Worm (Caenorhabditis elegans) whole organism, L4 larva: ENCODE measurements around the gene srx-48.
A peak's percentile ranks its signal among the peaks of the same experiment; 100 is the strongest.

ENCODE experiments used
- F26F4.8 ChIP-seq: fragments of 200-800 bp; sonication (Bioruptor generic); conservative IDR thresholded peaks from 2 replicates; pipeline ENCODE4 v1.3.6; 2022; ENCODE audit warnings: missing genetic modification characterization, missing compliant biosample characterization
- F37D6.2 ChIP-seq: sonication (generic microtip); optimal IDR thresholded peaks from 2 replicates; lab custom pipeline; 2016; ENCODE audit warnings: mild to moderate bottlenecking, missing genetic modification characterization, missing compliant biosample characterization
- R02D3.7 ChIP-seq: fragments of 150-350 bp; sonication (generic microtip); optimal IDR thresholded peaks from 3 replicates; lab custom pipeline; 2014; ENCODE audit warnings: missing biosample characterization, missing genetic modification characterization
- Y48G9A.11 ChIP-seq: fragments of 200-800 bp; sonication (Bioruptor generic); IDR thresholded peaks from 2 replicates; pipeline ENCODE4 v1.3.6; 2022; ENCODE audit warnings: missing genetic modification reagents, missing genetic modification characterization, missing compliant biosample characterization
- arid-1 ChIP-seq: fragments of 200-800 bp; sonication (Bioruptor generic); conservative IDR thresholded peaks from 2 replicates; pipeline ENCODE4 v1.3.6; 2022; ENCODE audit warnings: missing genetic modification reagents, missing genetic modification characterization, missing compliant biosample characterization
- ceh-20 ChIP-seq: fragments of 200-800 bp; sonication (Bioruptor generic); IDR thresholded peaks from 2 replicates; pipeline ENCODE4 v1.3.6; 2022; ENCODE audit warnings: missing genetic modification reagents, missing genetic modification characterization, missing compliant biosample characterization
- ceh-32 ChIP-seq: sonication (generic microtip); optimal IDR thresholded peaks from 2 replicates; lab custom pipeline; 2016; ENCODE audit warnings: mild to moderate bottlenecking, missing genetic modification characterization, missing compliant biosample characterization; ENCODE audit not compliant: poor library complexity
- daf-16 ChIP-seq, 3 experiments: sonication (generic microtip); optimal IDR thresholded peaks; 2 replicates each; lab custom pipeline; 2016 to 2017; ENCODE audit warnings: missing genetic modification characterization in 3 of 3, missing genetic modification reagents in 3 of 3, mild to moderate bottlenecking in 2 of 3, missing compliant biosample characterization in 2 of 3, missing biosample characterization in 1 of 3, moderate library complexity in 1 of 3
- daf-19 ChIP-seq: fragments of 200-800 bp; sonication (Bioruptor generic); conservative IDR thresholded peaks from 2 replicates; pipeline ENCODE4 v1.3.6; 2022; ENCODE audit warnings: missing genetic modification characterization, missing compliant biosample characterization
- dpl-1 ChIP-seq: fragments of 150-350 bp; optimal IDR thresholded peaks from 2 replicates; lab custom pipeline; 2014; ENCODE audit warnings: missing biosample characterization, missing genetic modification reagents, missing genetic modification characterization
- duxl-1 ChIP-seq: sonication (generic microtip); optimal IDR thresholded peaks from 2 replicates; lab custom pipeline; 2016; ENCODE audit warnings: mild to moderate bottlenecking, missing genetic modification characterization, moderate library complexity, missing compliant biosample characterization; ENCODE audit not compliant: poor library complexity
- egl-43 ChIP-seq: fragments of 200-800 bp; sonication (Bioruptor generic); IDR thresholded peaks from 2 replicates; pipeline ENCODE4 v1.3.6; 2022; ENCODE audit warnings: missing genetic modification reagents, missing genetic modification characterization, missing compliant biosample characterization
- hlh-11 ChIP-seq: fragments of 200-800 bp; sonication (Bioruptor generic); optimal IDR thresholded peaks from 2 replicates; lab custom pipeline; 2018; ENCODE audit warnings: mild to moderate bottlenecking, missing genetic modification characterization, missing compliant biosample characterization
- hlh-30 ChIP-seq: sonication (generic microtip); optimal IDR thresholded peaks from 2 replicates; lab custom pipeline; 2017; ENCODE audit warnings: antibody characterized with exemption, mild to moderate bottlenecking, missing genetic modification characterization, missing compliant biosample characterization; ENCODE audit not compliant: insufficient read depth
- hmg-1.1 ChIP-seq: fragments of 200-800 bp; sonication (Bioruptor generic); IDR thresholded peaks from 2 replicates; pipeline ENCODE4 v1.3.6; 2022; ENCODE audit warnings: missing genetic modification reagents, missing genetic modification characterization, missing compliant biosample characterization
- lim-7 ChIP-seq: fragments of 200-800 bp; sonication (Bioruptor generic); IDR thresholded peaks from 2 replicates; pipeline ENCODE4 v1.3.6; 2022; ENCODE audit warnings: missing genetic modification characterization, missing compliant biosample characterization
- lin-38 ChIP-seq: fragments of 200-800 bp; sonication (Bioruptor generic); IDR thresholded peaks from 2 replicates; pipeline ENCODE4 v1.3.6; 2022; ENCODE audit warnings: missing genetic modification reagents, missing genetic modification characterization, missing compliant biosample characterization
- lir-3 ChIP-seq: sonication (generic microtip); optimal IDR thresholded peaks from 2 replicates; lab custom pipeline; 2016; ENCODE audit warnings: mild to moderate bottlenecking, missing genetic modification characterization, missing compliant biosample characterization
- madf-9 ChIP-seq: fragments of 200-800 bp; sonication (Bioruptor generic); conservative IDR thresholded peaks from 2 replicates; pipeline ENCODE4 v1.3.6; 2022; ENCODE audit warnings: missing genetic modification reagents, missing genetic modification characterization, missing compliant biosample characterization
- mdt-29 ChIP-seq: fragments of 200-800 bp; sonication (Bioruptor generic); IDR thresholded peaks from 2 replicates; pipeline ENCODE4 v1.3.6; 2022; ENCODE audit warnings: missing genetic modification reagents, missing genetic modification characterization, missing compliant biosample characterization
- mep-1 ChIP-seq: fragments of 150-350 bp; sonication (generic microtip); optimal IDR thresholded peaks from 3 replicates; lab custom pipeline; 2014; ENCODE audit warnings: missing biosample characterization, missing genetic modification characterization
- mes-2 ChIP-seq: sonication (generic microtip); optimal IDR thresholded peaks from 2 replicates; lab custom pipeline; 2016; ENCODE audit warnings: missing genotype, mild to moderate bottlenecking, missing genetic modification characterization, missing compliant biosample characterization; ENCODE audit not compliant: poor library complexity, severe bottlenecking
- mxl-2 ChIP-seq: fragments of 200-800 bp; sonication (Bioruptor generic); conservative IDR thresholded peaks from 2 replicates; pipeline ENCODE4 v1.3.6; 2022; ENCODE audit warnings: missing genetic modification reagents, missing genetic modification characterization, missing compliant biosample characterization
- mxl-3 ChIP-seq: fragments of 200-800 bp; sonication (Bioruptor generic); optimal IDR thresholded peaks from 2 replicates; lab custom pipeline; 2018; ENCODE audit warnings: mild to moderate bottlenecking, missing genetic modification characterization, missing compliant biosample characterization
- nhr-10 ChIP-seq: fragments of 150-350 bp; optimal IDR thresholded peaks from 2 replicates; lab custom pipeline; 2014; ENCODE audit warnings: missing biosample characterization, missing genetic modification characterization
- nhr-11 ChIP-seq: fragments of 150-350 bp; optimal IDR thresholded peaks from 2 replicates; lab custom pipeline; 2014; ENCODE audit warnings: missing biosample characterization, missing genetic modification characterization
- nhr-28 ChIP-seq: fragments of 150-350 bp; optimal IDR thresholded peaks from 2 replicates; lab custom pipeline; 2014; ENCODE audit warnings: missing biosample characterization, missing genetic modification characterization
- pha-4 ChIP-seq, 2 experiments: fragments of 150-350 bp in 1 of 2; fragments of 200-800 bp in 1 of 2; sonication (Bioruptor generic) in 1 of 2; IDR thresholded peaks in 1 of 2; optimal IDR thresholded peaks in 1 of 2; 2 replicates each; pipeline versions ENCODE4 v1.3.6 to Lab custom; 2014 to 2022; ENCODE audit warnings: missing genetic modification characterization in 2 of 2, missing genetic modification reagents in 2 of 2, missing biosample characterization in 1 of 2, missing compliant biosample characterization in 1 of 2
- php-3 ChIP-seq: fragments of 200-800 bp; sonication (Bioruptor generic); IDR thresholded peaks from 2 replicates; pipeline ENCODE4 v1.3.6; 2022; ENCODE audit warnings: missing genetic modification reagents, missing genetic modification characterization, missing compliant biosample characterization
- pqm-1 ChIP-seq: sonication (generic microtip); optimal IDR thresholded peaks from 2 replicates; lab custom pipeline; 2017; ENCODE audit warnings: missing biosample characterization, missing genetic modification characterization
- skn-1 ChIP-seq: fragments of 150-350 bp; optimal IDR thresholded peaks from 2 replicates; lab custom pipeline; 2014; ENCODE audit warnings: missing biosample characterization, missing genetic modification characterization
- snpc-1.2 ChIP-seq: fragments of 200-800 bp; sonication (Bioruptor generic); IDR thresholded peaks from 2 replicates; pipeline ENCODE4 v1.3.6; 2022; ENCODE audit warnings: missing genetic modification reagents, missing genetic modification characterization, missing compliant biosample characterization
- snpc-4 ChIP-seq: fragments of 150-350 bp; optimal IDR thresholded peaks from 2 replicates; lab custom pipeline; 2014; ENCODE audit warnings: missing biosample characterization, missing genetic modification characterization
- tag-97 ChIP-seq: fragments of 200-800 bp; sonication (Bioruptor generic); IDR thresholded peaks from 2 replicates; pipeline ENCODE4 v1.3.6; 2022; ENCODE audit warnings: missing genetic modification characterization, missing compliant biosample characterization
- unc-39 ChIP-seq: sonication (generic microtip); optimal IDR thresholded peaks from 2 replicates; lab custom pipeline; 2017; ENCODE audit warnings: missing biosample characterization, missing genetic modification characterization
- ztf-11 ChIP-seq: fragments of 150-350 bp; optimal IDR thresholded peaks from 2 replicates; lab custom pipeline; 2014; ENCODE audit warnings: missing biosample characterization, missing genetic modification characterization

srx-48 gene

ce11 chrV:15332851-15333250, 29.3 kb upstream of the srx-48 start, which contains the start of gene srw-113:
srw-113 (plus strand) TSS chrV:15333151.
- TF ChIP-seq nhr-10 (tag; lab: Kevin White, UChicago) (no peak), mdt-29 (GFP tag; lab: Robert Waterston, UW) (no peak)

- no peak for TF ChIP-seq hlh-30 (tag; lab: Kevin White, UChicago)
- TF ChIP-seq pha-4 (GFP tag; IDR thresholded peaks at IDR 0.05; lab: Robert Waterston, UW): no peak
- no peak for TF ChIP-seq pha-4 (tag; optimal IDR thresholded peaks at IDR 0.05; lab: Kevin White, UChicago)
- no peak for TF ChIP-seq nhr-11 (tag; lab: Kevin White, UChicago)
- no peak for TF ChIP-seq lin-38 (GFP tag; lab: Robert Waterston, UW)
- no peak for TF ChIP-seq unc-39 (tag; lab: Kevin White, UChicago)
- no peak for TF ChIP-seq skn-1 (tag; lab: Kevin White, UChicago)
- no peak for TF ChIP-seq duxl-1 (tag; lab: Kevin White, UChicago)
- TF ChIP-seq mes-2: no peak
- no peak for TF ChIP-seq lir-3
- no peak for TF ChIP-seq R02D3.7 (tag; lab: Kevin White, UChicago)
- no peak for TF ChIP-seq arid-1 (GFP tag; lab: Robert Waterston, UW)
- no peak for TF ChIP-seq ztf-11 (tag; lab: Kevin White, UChicago)
- no peak for TF ChIP-seq egl-43 (GFP tag; lab: Robert Waterston, UW)
- TF ChIP-seq dpl-1 (GFP tag; lab: Kevin White, UChicago): no peak
- no peak for TF ChIP-seq snpc-1.2
- TF ChIP-seq daf-19: no peak
- no peak for TF ChIP-seq snpc-4 (tag; lab: Kevin White, UChicago)
- TF ChIP-seq mxl-2 (GFP tag; lab: Robert Waterston, UW): no peak
Observed at ce11 chrV:15330314-15330713, 26.8 kb upstream of the srx-48 start, which contains the start of gene srh-295. srh-295 (plus strand) TSS chrV:15330614.

- no peak for TF ChIP-seq tag-97 (GFP tag; lab: Robert Waterston, UW)
- TF ChIP-seq madf-9 (GFP tag; lab: Robert Waterston, UW): no peak
- peak; percentile 9 for TF ChIP-seq pqm-1 (tag; lab: Kevin White, UChicago)
- TF ChIP-seq nhr-28 (tag; lab: Kevin White, UChicago): peak; percentile 0
- no peak for TF ChIP-seq ceh-32 (tag; lab: Kevin White, UChicago)
- TF ChIP-seq mep-1 (tag; lab: Kevin White, UChicago): no peak
- TF ChIP-seq F26F4.8 (GFP tag; lab: Robert Waterston, UW): no peak
- TF ChIP-seq F37D6.2 (tag; lab: Kevin White, UChicago): no peak
- no peak for TF ChIP-seq nhr-10 (tag; lab: Kevin White, UChicago)
- no peak for TF ChIP-seq lim-7
- no peak for TF ChIP-seq mxl-3
- no peak for TF ChIP-seq Y48G9A.11 (GFP tag; lab: Robert Waterston, UW)
- no peak for TF ChIP-seq daf-16 (GFP tag; optimal IDR thresholded peaks at IDR 0.05; lab: Kevin White, UChicago)
- TF ChIP-seq daf-16 (tag; optimal IDR thresholded peaks at IDR 0.05; lab: Kevin White, UChicago): peak; percentile 15
- TF ChIP-seq hlh-11: no peak
- no peak for TF ChIP-seq ceh-20 (GFP tag; lab: Robert Waterston, UW)
- TF ChIP-seq hmg-1.1 (GFP tag; lab: Robert Waterston, UW): no peak
- TF ChIP-seq php-3 (GFP tag; lab: Robert Waterston, UW): no peak
- TF ChIP-seq mdt-29 (GFP tag; lab: Robert Waterston, UW): no peak
Observed at ce11 chrV:15327745-15328447, 24.4 kb upstream of the srx-48 start, which contains the start of gene ZK1037.6. ZK1037.6 (minus strand) TSS chrV:15327795.
